Worm (Caenorhabditis elegans) whole organism, L4 larva: ENCODE data around the gene B0496.6.

Source experiments
- Y105C5A.15 ChIP-seq: fragments of 200-800 bp; sonication (Bioruptor generic); IDR thresholded peaks from 2 replicates; pipeline ENCODE4 v1.3.6; 2022; ENCODE audit warnings: missing genetic modification characterization, missing compliant biosample characterization
- Y48G9A.11 ChIP-seq: fragments of 200-800 bp; sonication (Bioruptor generic); IDR thresholded peaks from 2 replicates; pipeline ENCODE4 v1.3.6; 2022; ENCODE audit warnings: missing genetic modification reagents, missing genetic modification characterization, missing compliant biosample characterization
- Y5F2A.4 ChIP-seq: fragments of 200-800 bp; sonication (Bioruptor generic); optimal IDR thresholded peaks from 2 replicates; lab custom pipeline; 2018; ENCODE audit warnings: mild to moderate bottlenecking, missing genetic modification characterization, missing compliant biosample characterization
- Y75B8A.6 ChIP-seq: fragments of 200-800 bp; sonication (Bioruptor generic); IDR thresholded peaks from 2 replicates; pipeline ENCODE4 v1.3.6; 2022; ENCODE audit warnings: missing genetic modification reagents, missing genetic modification characterization, missing compliant biosample characterization
- ZK337.2 ChIP-seq: fragments of 200-800 bp; sonication (Bioruptor generic); IDR thresholded peaks from 2 replicates; pipeline ENCODE4 v1.3.6; 2022; ENCODE audit warnings: missing genetic modification reagents, missing genetic modification characterization, missing compliant biosample characterization
- ZK546.5 ChIP-seq, 2 experiments: sonication (generic microtip); optimal IDR thresholded peaks; 2 replicates each; lab custom pipeline; 2017; ENCODE audit warnings: missing biosample characterization in 2 of 2, missing genetic modification characterization in 2 of 2
- aly-2 ChIP-seq: sonication (generic microtip); optimal IDR thresholded peaks from 2 replicates; lab custom pipeline; 2018; ENCODE audit warnings: missing biosample characterization, missing genetic modification characterization
- ama-1 ChIP-seq: fragments of 150-350 bp; optimal IDR thresholded peaks from 2 replicates; lab custom pipeline; 2014; ENCODE audit warnings: inconsistent platforms, mixed read lengths
- attf-4 ChIP-seq: sonication (generic microtip); optimal IDR thresholded peaks from 3 replicates; lab custom pipeline; 2017; ENCODE audit warnings: missing biosample characterization, missing genetic modification characterization
- ceh-28 ChIP-seq: fragments of 150-350 bp; optimal IDR thresholded peaks from 2 replicates; lab custom pipeline; 2014; ENCODE audit warnings: missing biosample characterization, missing genetic modification reagents, missing genetic modification characterization
- ceh-32 ChIP-seq: sonication (generic microtip); optimal IDR thresholded peaks from 2 replicates; lab custom pipeline; 2016; ENCODE audit warnings: mild to moderate bottlenecking, missing genetic modification characterization, missing compliant biosample characterization; ENCODE audit not compliant: poor library complexity
- ceh-44 ChIP-seq: fragments of 200-800 bp; sonication (Bioruptor generic); IDR thresholded peaks from 2 replicates; pipeline ENCODE4 v1.3.6; 2022; ENCODE audit warnings: missing genetic modification reagents, missing genetic modification characterization, missing compliant biosample characterization
- ceh-62 ChIP-seq: sonication (generic microtip); optimal IDR thresholded peaks from 2 replicates; lab custom pipeline; 2017; ENCODE audit warnings: missing biosample characterization, missing genetic modification characterization
- cey-2 ChIP-seq: sonication (generic microtip); optimal IDR thresholded peaks from 3 replicates; lab custom pipeline; 2017; ENCODE audit warnings: missing genetic modification characterization, mild to moderate bottlenecking, missing compliant biosample characterization, antibody characterized with exemption, borderline replicate concordance; ENCODE audit not compliant: insufficient read depth
- daf-12 ChIP-seq: fragments of 150-350 bp; optimal IDR thresholded peaks from 2 replicates; lab custom pipeline; 2014; ENCODE audit warnings: missing biosample characterization, missing genetic modification reagents, missing genetic modification characterization
- dmd-8 ChIP-seq: fragments of 200-800 bp; sonication (Bioruptor generic); IDR thresholded peaks from 2 replicates; pipeline ENCODE4 v1.3.6; 2022; ENCODE audit warnings: missing genetic modification characterization, missing compliant biosample characterization
- dmd-9 ChIP-seq: fragments of 200-800 bp; sonication (Bioruptor generic); IDR thresholded peaks from 2 replicates; pipeline ENCODE4 v1.3.6; 2022; ENCODE audit warnings: missing genetic modification reagents, missing genetic modification characterization, missing compliant biosample characterization
- egl-27 ChIP-seq: sonication (generic microtip); optimal IDR thresholded peaks from 3 replicates; lab custom pipeline; 2017; ENCODE audit warnings: missing biosample characterization, missing genetic modification reagents, missing genetic modification characterization
- egl-43 ChIP-seq: fragments of 200-800 bp; sonication (Bioruptor generic); IDR thresholded peaks from 2 replicates; pipeline ENCODE4 v1.3.6; 2022; ENCODE audit warnings: missing genetic modification reagents, missing genetic modification characterization, missing compliant biosample characterization
- fkh-10 ChIP-seq: fragments of 150-350 bp; optimal IDR thresholded peaks from 2 replicates; lab custom pipeline; 2014; ENCODE audit warnings: missing biosample characterization, missing genetic modification reagents, missing genetic modification characterization
- hlh-30 ChIP-seq: sonication (generic microtip); optimal IDR thresholded peaks from 2 replicates; lab custom pipeline; 2017; ENCODE audit warnings: antibody characterized with exemption, mild to moderate bottlenecking, missing genetic modification characterization, missing compliant biosample characterization; ENCODE audit not compliant: insufficient read depth
- hmg-1.1 ChIP-seq: fragments of 200-800 bp; sonication (Bioruptor generic); IDR thresholded peaks from 2 replicates; pipeline ENCODE4 v1.3.6; 2022; ENCODE audit warnings: missing genetic modification reagents, missing genetic modification characterization, missing compliant biosample characterization
- lim-7 ChIP-seq: fragments of 200-800 bp; sonication (Bioruptor generic); IDR thresholded peaks from 2 replicates; pipeline ENCODE4 v1.3.6; 2022; ENCODE audit warnings: missing genetic modification characterization, missing compliant biosample characterization
- lin-1 ChIP-seq: fragments of 200-800 bp; sonication (Bioruptor generic); IDR thresholded peaks from 2 replicates; pipeline ENCODE4 v1.3.6; 2022; ENCODE audit warnings: missing genetic modification reagents, missing genetic modification characterization, missing compliant biosample characterization
- lin-15B ChIP-seq: fragments of 150-350 bp; sonication (generic microtip); optimal IDR thresholded peaks from 3 replicates; lab custom pipeline; 2014; ENCODE audit warnings: missing biosample characterization, missing genetic modification characterization
- lin-29 ChIP-seq: fragments of 200-800 bp; sonication (Bioruptor generic); IDR thresholded peaks from 2 replicates; pipeline ENCODE4 v1.3.6; 2022; ENCODE audit warnings: missing genetic modification reagents, missing genetic modification characterization, missing compliant biosample characterization
- lin-38 ChIP-seq: fragments of 200-800 bp; sonication (Bioruptor generic); IDR thresholded peaks from 2 replicates; pipeline ENCODE4 v1.3.6; 2022; ENCODE audit warnings: missing genetic modification reagents, missing genetic modification characterization, missing compliant biosample characterization
- lsy-2 ChIP-seq, 2 experiments: fragments of 150-350 bp in 1 of 2; sonication (generic microtip) in 1 of 2; optimal IDR thresholded peaks; 2 replicates each; lab custom pipeline; 2014 to 2017; ENCODE audit warnings: missing biosample characterization in 2 of 2, missing genetic modification characterization in 2 of 2
- madf-9 ChIP-seq: fragments of 200-800 bp; sonication (Bioruptor generic); conservative IDR thresholded peaks from 2 replicates; pipeline ENCODE4 v1.3.6; 2022; ENCODE audit warnings: missing genetic modification reagents, missing genetic modification characterization, missing compliant biosample characterization
- mep-1 ChIP-seq: fragments of 150-350 bp; sonication (generic microtip); optimal IDR thresholded peaks from 3 replicates; lab custom pipeline; 2014; ENCODE audit warnings: missing biosample characterization, missing genetic modification characterization
- mes-2 ChIP-seq: sonication (generic microtip); optimal IDR thresholded peaks from 2 replicates; lab custom pipeline; 2016; ENCODE audit warnings: missing genotype, mild to moderate bottlenecking, missing genetic modification characterization, missing compliant biosample characterization; ENCODE audit not compliant: poor library complexity, severe bottlenecking
- mxl-2 ChIP-seq: fragments of 200-800 bp; sonication (Bioruptor generic); conservative IDR thresholded peaks from 2 replicates; pipeline ENCODE4 v1.3.6; 2022; ENCODE audit warnings: missing genetic modification reagents, missing genetic modification characterization, missing compliant biosample characterization
- mxl-3 ChIP-seq: fragments of 200-800 bp; sonication (Bioruptor generic); optimal IDR thresholded peaks from 2 replicates; lab custom pipeline; 2018; ENCODE audit warnings: mild to moderate bottlenecking, missing genetic modification characterization, missing compliant biosample characterization
- nhr-11 ChIP-seq: fragments of 150-350 bp; optimal IDR thresholded peaks from 2 replicates; lab custom pipeline; 2014; ENCODE audit warnings: missing biosample characterization, missing genetic modification characterization
- nhr-111 ChIP-seq: fragments of 200-800 bp; sonication (Bioruptor generic); optimal IDR thresholded peaks from 2 replicates; lab custom pipeline; 2018; ENCODE audit warnings: mild to moderate bottlenecking, missing genetic modification characterization, missing compliant biosample characterization
- nhr-237 ChIP-seq: sonication (generic microtip); optimal IDR thresholded peaks from 2 replicates; lab custom pipeline; 2017; ENCODE audit warnings: missing biosample characterization, missing genetic modification characterization
- nhr-41 ChIP-seq: fragments of 200-800 bp; sonication (Bioruptor generic); IDR thresholded peaks from 2 replicates; pipeline ENCODE4 v1.3.6; 2022; ENCODE audit warnings: missing genetic modification reagents, missing genetic modification characterization, missing compliant biosample characterization
- nhr-42 ChIP-seq: fragments of 200-800 bp; sonication (Bioruptor generic); IDR thresholded peaks from 2 replicates; pipeline ENCODE4 v1.3.6; 2022; ENCODE audit warnings: missing genetic modification characterization, missing compliant biosample characterization
- nhr-77 ChIP-seq: fragments of 150-350 bp; optimal IDR thresholded peaks from 2 replicates; lab custom pipeline; 2014; ENCODE audit warnings: missing biosample characterization, missing genetic modification characterization
- pha-4 ChIP-seq, 2 experiments: fragments of 150-350 bp in 1 of 2; fragments of 200-800 bp in 1 of 2; sonication (Bioruptor generic) in 1 of 2; IDR thresholded peaks in 1 of 2; optimal IDR thresholded peaks in 1 of 2; 2 replicates each; pipeline versions ENCODE4 v1.3.6 to Lab custom; 2014 to 2022; ENCODE audit warnings: missing genetic modification characterization in 2 of 2, missing genetic modification reagents in 2 of 2, missing biosample characterization in 1 of 2, missing compliant biosample characterization in 1 of 2
- php-3 ChIP-seq: fragments of 200-800 bp; sonication (Bioruptor generic); IDR thresholded peaks from 2 replicates; pipeline ENCODE4 v1.3.6; 2022; ENCODE audit warnings: missing genetic modification reagents, missing genetic modification characterization, missing compliant biosample characterization
- saeg-2 ChIP-seq: fragments of 200-800 bp; sonication (Bioruptor generic); IDR thresholded peaks from 2 replicates; pipeline ENCODE4 v1.3.6; 2022; ENCODE audit warnings: missing genetic modification reagents, missing genetic modification characterization, missing compliant biosample characterization
- set-16 ChIP-seq: fragments of 200-800 bp; sonication (Bioruptor generic); IDR thresholded peaks from 2 replicates; pipeline ENCODE4 v1.3.6; 2022; ENCODE audit warnings: missing genetic modification reagents, missing genetic modification characterization, missing compliant biosample characterization
- skn-1 ChIP-seq: fragments of 150-350 bp; optimal IDR thresholded peaks from 2 replicates; lab custom pipeline; 2014; ENCODE audit warnings: missing biosample characterization, missing genetic modification characterization
- snpc-1.2 ChIP-seq: fragments of 200-800 bp; sonication (Bioruptor generic); IDR thresholded peaks from 2 replicates; pipeline ENCODE4 v1.3.6; 2022; ENCODE audit warnings: missing genetic modification reagents, missing genetic modification characterization, missing compliant biosample characterization
- spr-1 ChIP-seq: sonication (generic microtip); optimal IDR thresholded peaks from 2 replicates; lab custom pipeline; 2016; ENCODE audit warnings: mild to moderate bottlenecking, missing genetic modification characterization, missing compliant biosample characterization
- zfp-2 ChIP-seq: sonication (generic microtip); optimal IDR thresholded peaks from 2 replicates; lab custom pipeline; 2016; ENCODE audit warnings: mild to moderate bottlenecking, missing genetic modification characterization, missing compliant biosample characterization
- zip-11 ChIP-seq: fragments of 200-800 bp; sonication (Bioruptor generic); IDR thresholded peaks from 2 replicates; pipeline ENCODE4 v1.3.6; 2022; ENCODE audit warnings: missing genetic modification characterization, missing compliant biosample characterization
- ztf-7 ChIP-seq: fragments of 150-350 bp; optimal IDR thresholded peaks from 2 replicates; lab custom pipeline; 2014; ENCODE audit warnings: missing biosample characterization, missing genetic modification characterization

B0496.6 gene

DNA sequence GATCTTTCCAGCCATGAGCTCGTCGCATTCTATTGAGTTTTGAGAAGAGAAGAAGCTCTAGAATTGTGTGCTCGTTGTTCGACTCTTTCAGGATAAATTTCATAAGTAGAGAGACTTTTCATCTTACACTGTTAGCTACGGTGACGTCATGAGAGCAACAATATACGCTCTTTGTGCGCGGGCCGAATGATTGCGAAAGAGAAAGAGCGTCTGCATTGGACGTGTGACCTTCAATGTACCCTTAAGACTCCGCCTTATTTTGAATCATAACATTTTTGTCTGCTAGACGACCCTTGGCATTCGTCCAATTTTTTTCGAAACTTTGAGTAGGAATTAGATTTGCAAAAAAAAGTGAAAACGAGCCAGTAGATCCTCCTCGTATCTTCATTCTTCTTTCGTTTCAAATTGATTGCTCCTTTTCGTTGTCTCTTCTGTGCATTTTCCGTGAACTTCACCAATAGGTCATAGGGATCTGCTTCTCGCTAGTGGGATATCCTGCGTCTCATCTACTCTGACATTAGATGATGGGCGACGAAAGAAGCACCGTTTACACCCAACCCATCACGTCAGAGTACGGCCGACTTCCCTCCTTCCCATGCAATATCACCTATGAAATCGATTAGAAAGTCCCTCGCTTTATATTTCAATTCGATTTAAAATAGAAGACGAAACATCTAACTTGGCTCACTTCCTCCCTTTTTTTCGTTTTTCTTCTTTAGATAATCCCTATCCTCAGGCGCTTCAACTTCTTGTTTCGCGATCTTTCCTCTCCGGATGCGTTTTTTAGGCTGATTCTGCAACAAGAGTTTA, 27.2 kb upstream of the B0496.6 start (continued):
- TF ChIP-seq mes-2: peak; percentile 31
- no peak for TF ChIP-seq lin-29 (GFP tag; lab: Robert Waterston, UW)
- TF ChIP-seq mxl-3 (GFP tag; lab: Kevin White, UChicago): no peak
- no peak for TF ChIP-seq aly-2 (tag; lab: Kevin White, UChicago)
- TF ChIP-seq Y105C5A.15 (GFP tag; lab: Robert Waterston, UW): no peak
- TF ChIP-seq ztf-7: no peak
- TF ChIP-seq dmd-9 (GFP tag; lab: Robert Waterston, UW): no peak
- TF ChIP-seq Y5F2A.4 (GFP tag; lab: Kevin White, UChicago): no peak
- TF ChIP-seq hlh-30 (tag; lab: Kevin White, UChicago): peak; percentile 73
- TF ChIP-seq snpc-1.2: no peak
- peak; percentile 31 for TF ChIP-seq nhr-11 (tag; lab: Kevin White, UChicago)
- no peak for TF ChIP-seq Y48G9A.11 (GFP tag; lab: Robert Waterston, UW)
- no peak for TF ChIP-seq ZK546.5 (tag; optimal IDR thresholded peaks at IDR 0.05; lab: Kevin White, UChicago)
- TF ChIP-seq pha-4 (GFP tag; IDR thresholded peaks at IDR 0.05; lab: Robert Waterston, UW): no peak
- peak; percentile 82 for TF ChIP-seq pha-4 (tag; optimal IDR thresholded peaks at IDR 0.05; lab: Kevin White, UChicago)
- no peak for TF ChIP-seq lin-1 (GFP tag; lab: Robert Waterston, UW)
- TF ChIP-seq php-3: no peak
- TF ChIP-seq zip-11 (GFP tag; lab: Robert Waterston, UW): no peak
- TF ChIP-seq ceh-32 (tag; lab: Kevin White, UChicago): no peak
- TF ChIP-seq ZK337.2: no peak
- no peak for TF ChIP-seq nhr-237 (tag; lab: Kevin White, UChicago)
- no peak for TF ChIP-seq cey-2
- TF ChIP-seq attf-4 (tag; lab: Kevin White, UChicago): no peak
- no peak for TF ChIP-seq nhr-77
- TF ChIP-seq spr-1: no peak
- TF ChIP-seq madf-9 (GFP tag; lab: Robert Waterston, UW): peak; percentile 47; the same call in 1 of the 2 replicates
- TF ChIP-seq mep-1 (tag; lab: Kevin White, UChicago): peak; percentile 65
- TF ChIP-seq nhr-111 (GFP tag; lab: Kevin White, UChicago): no peak
- no peak for TF ChIP-seq set-16 (GFP tag; lab: Robert Waterston, UW)
- TF ChIP-seq skn-1 (tag; lab: Kevin White, UChicago): no peak
- no peak for TF ChIP-seq ceh-28 (tag; lab: Kevin White, UChicago)
- peak; percentile 7 for TF ChIP-seq fkh-10
- no peak for TF ChIP-seq zfp-2 (tag; lab: Kevin White, UChicago)
- TF ChIP-seq Y75B8A.6 (GFP tag; lab: Robert Waterston, UW): no peak
- TF ChIP-seq ama-1 (lab: Kevin White, UChicago): no peak
- TF ChIP-seq dmd-8 (GFP tag; lab: Robert Waterston, UW): no peak
- TF ChIP-seq ceh-62 (tag; lab: Kevin White, UChicago): no peak
- no peak for TF ChIP-seq nhr-41 (GFP tag; lab: Robert Waterston, UW)
- TF ChIP-seq hmg-1.1 (GFP tag; lab: Robert Waterston, UW): 0 out of 2 replicates have a peak, but pooled peaks have one; percentile 28
- TF ChIP-seq saeg-2 (GFP tag; lab: Robert Waterston, UW): no peak
- no peak for TF ChIP-seq ceh-44 (GFP tag; lab: Robert Waterston, UW)
- no peak for TF ChIP-seq lin-15B (tag; lab: Kevin White, UChicago)
- TF ChIP-seq lsy-2 (tag; optimal IDR thresholded peaks at IDR 0.05; lab: Kevin White, UChicago): peak in 1 of 2 experiments; percentile 72
- no peak for TF ChIP-seq nhr-42
- TF ChIP-seq egl-27: no peak
- TF ChIP-seq mxl-2 (GFP tag; lab: Robert Waterston, UW): no peak
- TF ChIP-seq lim-7 (GFP tag; lab: Robert Waterston, UW): peak; percentile 56; the same call in 1 of the 2 replicates
- no peak for TF ChIP-seq lin-38 (GFP tag; lab: Robert Waterston, UW)
- no peak for TF ChIP-seq egl-43 (GFP tag; lab: Robert Waterston, UW)
- TF ChIP-seq daf-12: no peak
